Fruit fly (Drosophila melanogaster) whole organism, wandering third instar larva: ENCODE data around the gene CG14641.

Experiments used
- CrebA ChIP-seq: fragments of 200-800 bp; sonication (Bioruptor generic); optimal IDR thresholded peaks from 2 replicates; lab custom pipeline; 2016; ENCODE audit warnings: missing biosample characterization, mild to moderate bottlenecking, missing genetic modification characterization, borderline replicate concordance
- HLH106 ChIP-seq: fragments of 200-800 bp; optimal IDR thresholded peaks from 3 replicates; lab custom pipeline; 2019; ENCODE audit warnings: missing biosample characterization, mild to moderate bottlenecking, missing genetic modification characterization, moderate library complexity
- Hr78 ChIP-seq: fragments of >200 bp; optimal IDR thresholded peaks from 2 replicates; lab custom pipeline; 2017; ENCODE audit warnings: missing biosample characterization, missing genetic modification characterization
- Mio ChIP-seq: sonication (Bioruptor generic); optimal IDR thresholded peaks from 2 replicates; lab custom pipeline; 2016; ENCODE audit warnings: missing biosample characterization, missing genetic modification characterization
- Myc ChIP-seq: fragments of >200 bp; optimal IDR thresholded peaks from 2 replicates; lab custom pipeline; 2017
- OdsH ChIP-seq: fragments of 200-800 bp; sonication (Bioruptor generic); optimal IDR thresholded peaks from 2 replicates; lab custom pipeline; 2016; ENCODE audit warnings: missing biosample characterization, mild to moderate bottlenecking, missing genetic modification characterization
- Vsx2 ChIP-seq: fragments of 200-300, 225-300 bp; sonication (Bioruptor generic); optimal IDR thresholded peaks from 2 replicates; lab custom pipeline; 2018; ENCODE audit warnings: missing biosample characterization, missing genetic modification characterization; ENCODE audit not compliant: partially characterized antibody
- dmrt93B ChIP-seq: fragments of 200-800 bp; sonication (Bioruptor generic); optimal IDR thresholded peaks from 2 replicates; lab custom pipeline; 2018; ENCODE audit warnings: missing biosample characterization, mild to moderate bottlenecking, missing genetic modification characterization
- h ChIP-seq: fragments of 200-800 bp; sonication (Bioruptor generic); optimal IDR thresholded peaks from 3 replicates; lab custom pipeline; 2016; ENCODE audit warnings: missing biosample characterization, mild to moderate bottlenecking, missing genetic modification characterization
- pan ChIP-seq: fragments of >200 bp; optimal IDR thresholded peaks from 2 replicates; lab custom pipeline; 2017
- psq ChIP-seq: fragments of 200-800 bp; sonication (Bioruptor generic); optimal IDR thresholded peaks from 3 replicates; lab custom pipeline; 2017; ENCODE audit warnings: missing biosample characterization, mild to moderate bottlenecking, missing genetic modification characterization, moderate library complexity

DNA sequence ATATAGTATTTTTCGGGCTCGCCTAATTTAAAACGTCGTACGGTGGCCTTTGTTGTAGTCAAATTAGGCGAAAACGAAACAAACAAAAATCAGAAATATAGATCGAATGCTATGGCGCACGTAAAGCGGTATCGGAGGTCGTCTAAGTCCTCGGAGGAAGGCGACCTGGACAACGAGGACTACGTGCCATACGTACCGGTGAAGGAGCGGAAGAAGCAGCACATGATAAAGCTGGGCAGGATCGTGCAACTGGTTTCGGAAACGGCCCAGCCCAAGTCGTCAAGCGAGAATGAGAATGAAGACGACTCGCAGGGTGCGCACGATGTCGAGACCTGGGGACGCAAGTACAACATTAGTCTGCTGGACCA lies 860 bp upstream of the CG14641 start, which contains the start of gene abs:
- TF ChIP-seq OdsH (GFP tag; lab: Kevin White, UChicago) (no peak), Vsx2 (no peak), h (GFP tag; lab: Kevin White, UChicago) (no peak), Hr78 (GFP tag; lab: Kevin White, UChicago) (no peak), psq (GFP tag; lab: Kevin White, UChicago) (no peak), Mio (GFP tag; lab: Kevin White, UChicago) (no peak), pan (no peak), Myc (lab: Kevin White, UChicago) (no peak), dmrt93B (no peak), HLH106 (tag; lab: Kevin White, UChicago) (no peak), CrebA (GFP tag; lab: Kevin White, UChicago) (no peak)
